In the genomic region with DNA sequence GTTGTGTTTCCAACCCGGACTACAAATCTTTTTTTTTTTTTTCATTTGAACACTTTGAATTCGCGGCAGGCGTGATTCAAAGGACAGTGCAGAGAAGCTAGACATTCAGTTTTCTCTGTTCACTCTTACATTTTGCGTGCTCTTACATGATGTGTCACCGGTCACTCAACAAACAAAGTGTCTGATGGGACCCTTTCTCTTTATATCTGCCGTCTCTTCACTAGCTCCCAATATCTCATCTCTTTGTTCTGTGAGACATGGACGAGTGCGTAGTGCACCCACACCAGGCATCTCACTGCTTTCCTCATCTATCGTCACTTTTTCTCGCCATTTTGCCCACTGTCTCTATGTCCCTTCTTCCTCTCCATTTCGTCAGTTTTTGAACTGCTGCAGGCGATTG, we compare ENCODE assay signal across 1 worm cellular context.
TF ChIP-seq lines count a peak whose summit lies in the region.

No protein-coding gene starts in this region.

TF ChIP-seq in whole organism, L1 larva, 84 proteins besides CTCF, POLR2A, EP300 and RAD21 (continued from another document):
- TF ChIP-seq nhr-12 (tag; optimal IDR thresholded peaks at IDR 0.05; lab: Kevin White, UChicago) = no peak
- no peak for TF ChIP-seq nhr-237 (tag; optimal IDR thresholded peaks at IDR 0.05; lab: Kevin White, UChicago)
- TF ChIP-seq sox-4 (tag; optimal IDR thresholded peaks at IDR 0.05; lab: Kevin White, UChicago) = no peak
- TF ChIP-seq ces-1 (GFP tag; optimal IDR thresholded peaks at IDR 0.05; lab: Kevin White, UChicago) = no peak
